Worm (Caenorhabditis elegans) whole organism, mixed stage, embryonic: Measurements from ENCODE around the gene srh-74.

Experiments
- bed-3 ChIP-seq: fragments of 200-800 bp; sonication (Bioruptor generic); optimal IDR thresholded peaks from 3 replicates; lab custom pipeline; 2018; ENCODE audit warnings: mild to moderate bottlenecking, missing genetic modification characterization, moderate library complexity, missing compliant biosample characterization
- ham-2 ChIP-seq: fragments of 200-800 bp; sonication (Bioruptor generic); optimal IDR thresholded peaks from 2 replicates; lab custom pipeline; 2018; ENCODE audit warnings: mild to moderate bottlenecking, missing genetic modification characterization, missing compliant biosample characterization
- unc-39 ChIP-seq: fragments of 150-350 bp; optimal IDR thresholded peaks from 2 replicates; lab custom pipeline; 2014; ENCODE audit warnings: missing biosample characterization, missing genetic modification characterization
- unc-62 ChIP-seq: fragments of 150-350 bp; optimal IDR thresholded peaks from 2 replicates; lab custom pipeline; 2014; ENCODE audit warnings: missing biosample characterization, missing genetic modification reagents, missing genetic modification characterization

DNA sequence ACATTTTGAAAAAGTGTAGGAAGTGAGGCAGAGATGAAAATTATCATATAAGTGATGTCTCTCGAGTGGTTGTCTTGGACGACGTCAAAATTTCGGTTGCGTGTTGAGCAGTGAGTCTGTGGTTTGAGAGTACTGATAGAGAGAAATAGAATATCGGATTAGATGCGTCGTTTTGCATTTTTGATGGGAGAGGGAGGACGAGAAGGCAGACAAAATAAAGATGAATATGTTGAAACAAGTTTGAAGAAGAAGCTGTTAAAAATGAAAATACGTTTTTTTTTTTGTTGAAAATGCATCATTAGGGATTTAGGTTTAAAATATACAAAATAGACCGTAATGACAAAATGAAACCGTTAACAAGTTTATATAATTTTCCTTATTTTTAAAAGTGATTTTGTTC is 14.5 kb upstream of the srh-74 start, which contains the start of gene T04C12.9:
- no peak for TF ChIP-seq bed-3
- no peak for TF ChIP-seq ham-2
- no peak for TF ChIP-seq unc-39 (tag; lab: Kevin White, UChicago)
- TF ChIP-seq unc-62 (GFP tag; lab: Kevin White, UChicago): no peak
